Fruit fly (Drosophila melanogaster): Measurements from ENCODE around the gene CG18599.
A peak's percentile ranks its signal among the peaks of the same experiment; 100 is the strongest.

DNA sequence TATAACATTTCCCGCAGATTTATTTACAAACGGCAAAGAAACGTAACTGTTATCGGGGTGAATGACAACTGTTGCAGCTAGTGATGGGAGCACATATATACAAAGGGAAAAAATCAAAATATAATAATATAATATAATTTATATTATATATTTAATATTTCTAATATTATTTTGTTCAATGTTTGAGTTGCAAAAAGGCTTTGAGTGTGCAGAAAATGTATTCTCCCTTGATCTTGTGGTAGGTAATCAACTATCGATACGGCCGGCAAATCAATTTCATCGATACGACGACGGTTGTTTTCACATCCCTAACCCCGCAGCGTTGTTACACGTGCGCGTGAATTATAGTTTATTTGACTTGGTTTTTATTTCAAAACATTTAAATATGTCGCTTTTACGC, 44.2 kb upstream of the CG18599 start, which contains the start of the genes mTerf5 and Non3:
- TF ChIP-seq stc (GFP tag; IDR thresholded peaks at IDR 0.05) (no peak), h (optimal IDR thresholded peaks at IDR 0.05) (no peak), pita (GFP tag; optimal IDR thresholded peaks at IDR 0.05) (no peak), salm (tag; optimal IDR thresholded peaks at IDR 0.05) (no peak), CG12104 (GFP tag; optimal IDR thresholded peaks at IDR 0.05) (no peak), Dll (GFP tag; IDR thresholded peaks at IDR 0.05; ENCODE audit: partially characterized antibody) (peak; percentile 95), HLHmδ (GFP tag; optimal IDR thresholded peaks at IDR 0.05) (no peak), CG6813 (GFP tag; optimal IDR thresholded peaks at IDR 0.05) (no peak), kni (GFP tag; optimal IDR thresholded peaks at IDR 0.05) (no peak)

Data from whole organism, embryonic.